Worm (Caenorhabditis elegans) whole organism, L1 larva: Measurements from ENCODE around the gene C02B8.1.

Experiments used
- ces-1 ChIP-seq: fragments of 150-350 bp; optimal IDR thresholded peaks from 2 replicates; lab custom pipeline; 2014; ENCODE audit warnings: missing biosample characterization, missing genetic modification reagents, missing genetic modification characterization
- elt-2 ChIP-seq: sonication (generic microtip); optimal IDR thresholded peaks from 2 replicates; lab custom pipeline; 2016; ENCODE audit warnings: missing genetic modification characterization, mild to moderate bottlenecking, inconsistent platforms, missing compliant biosample characterization, missing genetic modification reagents
- mdl-1 ChIP-seq, 2 experiments: fragments of 150-350 bp; optimal IDR thresholded peaks; 2 replicates each; lab custom pipeline; 2014 to 2017; ENCODE audit warnings: missing biosample characterization in 2 of 2, missing genetic modification characterization in 2 of 2, inconsistent platforms in 1 of 2
- nhr-11 ChIP-seq: fragments of 150-350 bp; optimal IDR thresholded peaks from 2 replicates; lab custom pipeline; 2014; ENCODE audit warnings: missing biosample characterization, missing genetic modification characterization
- nhr-76 ChIP-seq: sonication (generic microtip); optimal IDR thresholded peaks from 2 replicates; lab custom pipeline; 2017; ENCODE audit warnings: missing biosample characterization, missing genetic modification characterization
- snpc-4 ChIP-seq: fragments of 150-350 bp; optimal IDR thresholded peaks from 2 replicates; lab custom pipeline; 2014; ENCODE audit warnings: missing biosample characterization, missing genetic modification characterization
- unc-130 ChIP-seq: fragments of 150-350 bp; optimal IDR thresholded peaks from 2 replicates; lab custom pipeline; 2017; ENCODE audit warnings: missing biosample characterization, missing genetic modification characterization, inconsistent platforms
- unc-86 ChIP-seq: sonication (generic microtip); optimal IDR thresholded peaks from 2 replicates; lab custom pipeline; 2016; ENCODE audit warnings: missing genetic modification characterization, missing compliant biosample characterization
- ztf-11 ChIP-seq, 2 experiments: sonication (generic microtip); optimal IDR thresholded peaks; 2 replicates each; lab custom pipeline; 2016 to 2017; ENCODE audit warnings: missing genetic modification characterization in 2 of 2, missing biosample characterization in 1 of 2, missing compliant biosample characterization in 1 of 2

DNA sequence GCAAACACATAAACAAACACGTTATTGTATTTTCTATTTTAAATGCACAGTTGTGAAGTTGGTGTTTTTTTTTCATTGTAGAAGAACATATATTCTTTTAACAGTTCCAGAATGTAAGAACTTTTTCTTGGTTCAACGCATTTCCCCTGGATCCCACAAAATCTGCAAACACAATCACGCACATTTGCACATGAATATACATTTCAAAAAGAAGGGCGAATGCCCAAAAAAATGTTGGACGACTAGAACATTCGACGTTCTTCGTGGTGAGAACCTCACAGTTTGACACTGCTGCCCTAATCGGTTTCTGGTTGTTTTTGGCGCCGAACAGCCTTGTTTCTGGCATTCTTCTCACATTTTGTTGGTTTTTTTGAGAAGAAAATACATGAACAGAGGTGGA is 38.0 kb upstream of the C02B8.1 start:
- no peak for TF ChIP-seq ztf-11 (tag; optimal IDR thresholded peaks at IDR 0.05; lab: Kevin White, UChicago)
- no peak for TF ChIP-seq nhr-76 (tag; lab: Kevin White, UChicago)
- no peak for TF ChIP-seq unc-86 (tag; lab: Kevin White, UChicago)
- TF ChIP-seq elt-2 (tag; lab: Kevin White, UChicago): no peak
- TF ChIP-seq ces-1 (GFP tag; lab: Kevin White, UChicago): no peak
- TF ChIP-seq snpc-4: no peak
- peak in 1 of 2 experiments; percentile 33 for TF ChIP-seq mdl-1 (tag; optimal IDR thresholded peaks at IDR 0.05; lab: Kevin White, UChicago)
- no peak for TF ChIP-seq nhr-11
- TF ChIP-seq unc-130: no peak
